1 fruit fly cellular context compared by ENCODE assay signal in the genomic region with DNA sequence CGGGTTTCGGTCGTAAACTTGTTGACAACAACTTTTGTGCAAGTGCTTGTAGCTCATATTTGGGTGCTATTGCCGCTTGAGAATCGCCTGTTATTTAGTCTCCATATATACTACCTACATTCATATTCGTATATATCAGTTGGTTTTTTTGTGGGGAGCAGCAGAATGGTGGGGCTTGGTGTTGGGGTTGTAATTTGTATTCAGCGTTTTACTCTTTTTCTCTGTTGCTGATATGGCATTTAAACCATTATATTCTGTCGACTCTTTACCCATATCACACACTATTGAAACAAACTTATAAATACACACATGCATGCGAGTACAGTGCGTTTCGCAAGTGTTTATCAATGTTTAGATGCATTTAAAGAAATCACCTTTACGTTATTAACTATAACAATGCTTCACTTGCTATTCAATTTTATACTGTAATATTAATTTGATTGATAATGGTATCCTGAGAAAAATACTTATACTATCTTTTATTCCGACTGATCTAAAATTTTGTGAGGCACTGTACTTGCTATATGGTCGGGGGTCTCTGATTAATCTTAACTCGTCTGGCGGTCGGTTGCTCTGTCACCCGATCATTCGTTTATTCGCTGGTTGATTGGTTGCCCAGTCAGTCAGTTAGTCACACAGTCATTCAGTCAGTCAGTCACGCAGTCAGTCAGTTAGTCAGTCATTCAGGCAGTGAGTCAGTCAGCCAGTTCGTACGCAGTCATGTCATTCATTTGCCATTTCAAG.
A peak's percentile ranks its signal among the peaks of the same experiment; 100 is the strongest.
TF ChIP-seq lines count a peak whose summit lies in the region.

No protein-coding gene starts in this region.

TF ChIP-seq in whole organism, embryonic, 481 proteins besides CTCF, POLR2A, EP300 and RAD21 (continued from another document and continues in another):
- TF ChIP-seq row (GFP tag; IDR thresholded peaks at IDR 0.05; lab: Robert Waterston, UW) (peak; percentile 95), Med (GFP tag; lab: Kevin White, UChicago) (peak; percentile 96), CG4404 (GFP tag; IDR thresholded peaks at IDR 0.05; lab: Robert Waterston, UW) (peak; percentile 61), Stat92E (GFP tag; optimal IDR thresholded peaks at IDR 0.05; lab: Kevin White, UChicago) (peak in 1 of 3 experiments; percentile 9), Ets65A (GFP tag; lab: Kevin White, UChicago) (peak; percentile 93), CG12104 (GFP tag; optimal IDR thresholded peaks at IDR 0.05; lab: Kevin White, UChicago) (peak; percentile 58), CG12942 (GFP tag; optimal IDR thresholded peaks at IDR 0.05; lab: Kevin White, UChicago) (peak; percentile 59), so (GFP tag; IDR thresholded peaks at IDR 0.05; lab: Robert Waterston, UW) (peak; percentile 85), ATbp (GFP tag; optimal IDR thresholded peaks at IDR 0.05; lab: Kevin White, UChicago) (peak; percentile 71), HLHmδ (GFP tag; optimal IDR thresholded peaks at IDR 0.05; lab: Kevin White, UChicago) (no peak), sob (GFP tag; IDR thresholded peaks at IDR 0.05; lab: Robert Waterston, UW) (peak; percentile 88), ash1 (GFP tag; optimal IDR thresholded peaks at IDR 0.05; lab: Kevin White, UChicago) (peak; percentile 53), CG9797 (GFP tag; optimal IDR thresholded peaks at IDR 0.05; lab: Kevin White, UChicago) (no peak), hbn (GFP tag; IDR thresholded peaks at IDR 0.05; lab: Robert Waterston, UW; ENCODE audit: partially characterized antibody) (no peak), sens-2 (GFP tag; IDR thresholded peaks at IDR 0.05; lab: Robert Waterston, UW) (peak; percentile 34; the same call in 1 of the 2 replicates), Bdp1 (GFP tag; optimal IDR thresholded peaks at IDR 0.05; lab: Kevin White, UChicago) (peak; percentile 45), tx (GFP tag; optimal IDR thresholded peaks at IDR 0.05; lab: Kevin White, UChicago) (peak; percentile 60), CG13894 (tag; optimal IDR thresholded peaks at IDR 0.05; lab: Kevin White, UChicago) (peak; percentile 87), CG31388 (GFP tag; optimal IDR thresholded peaks at IDR 0.05; lab: Kevin White, UChicago) (no peak), CG4424 (GFP tag; optimal IDR thresholded peaks at IDR 0.05; lab: Kevin White, UChicago) (peak; percentile 63), mirr (GFP tag; optimal IDR thresholded peaks at IDR 0.05; lab: Kevin White, UChicago) (peak; percentile 92), Drgx (GFP tag; IDR thresholded peaks at IDR 0.05; lab: Robert Waterston, UW) (peak; percentile 97), zfh2 (GFP tag; optimal IDR thresholded peaks at IDR 0.05; lab: Kevin White, UChicago) (peak; percentile 73), Eip74EF (GFP tag; optimal IDR thresholded peaks at IDR 0.05; lab: Kevin White, UChicago) (peak in 1 of 2 experiments; percentile 87), CG13424 (tag; optimal IDR thresholded peaks at IDR 0.05; lab: Kevin White, UChicago) (peak; percentile 89), CG9932 (GFP tag; IDR thresholded peaks at IDR 0.05; lab: Robert Waterston, UW) (peak; percentile 88), sqz (GFP tag; optimal IDR thresholded peaks at IDR 0.05; lab: Kevin White, UChicago) (peak; percentile 51), CG6175 (GFP tag; IDR thresholded peaks at IDR 0.05; lab: Robert Waterston, UW) (0 out of 3 replicates have a peak, but pooled peaks have one; percentile 35), CG6813 (GFP tag; optimal IDR thresholded peaks at IDR 0.05; lab: Kevin White, UChicago) (peak; percentile 87), prd (optimal IDR thresholded peaks at IDR 0.05; lab: Kevin White, UChicago) (no peak), prd (GFP tag; IDR thresholded peaks at IDR 0.05; lab: Robert Waterston, UW) (peak; percentile 86), lab (GFP tag; optimal IDR thresholded peaks at IDR 0.05; lab: Kevin White, UChicago) (peak; percentile 97), ken (GFP tag; IDR thresholded peaks at IDR 0.05; lab: Robert Waterston, UW) (peak; percentile 59; the same call in 1 of the 3 replicates), slbo (GFP tag; IDR thresholded peaks at IDR 0.05; lab: Robert Waterston, UW) (peak; percentile 90), stc (GFP tag; IDR thresholded peaks at IDR 0.05; lab: Robert Waterston, UW) (peak; percentile 78), CG32767 (GFP tag; IDR thresholded peaks at IDR 0.05; lab: Robert Waterston, UW) (peak; percentile 80; the same call in 1 of the 2 replicates), CG17612 (GFP tag; IDR thresholded peaks at IDR 0.05; lab: Robert Waterston, UW) (0 out of 2 replicates have a peak, but pooled peaks have one; percentile 42), wek (GFP tag; optimal IDR thresholded peaks at IDR 0.05; lab: Kevin White, UChicago) (peak; percentile 35), CG3838 (GFP tag; optimal IDR thresholded peaks at IDR 0.05; lab: Kevin White, UChicago) (peak; percentile 28), CG3281 (GFP tag; optimal IDR thresholded peaks at IDR 0.05; lab: Kevin White, UChicago) (peak; percentile 94), CG1832 (GFP tag; optimal IDR thresholded peaks at IDR 0.05; lab: Kevin White, UChicago) (no peak), repo (GFP tag; optimal IDR thresholded peaks at IDR 0.05; lab: Kevin White, UChicago) (no peak), ab (GFP tag; optimal IDR thresholded peaks at IDR 0.05; lab: Kevin White, UChicago) (no peak), CG9876 (GFP tag; optimal IDR thresholded peaks at IDR 0.05; lab: Kevin White, UChicago) (no peak), ac (GFP tag; optimal IDR thresholded peaks at IDR 0.05; lab: Kevin White, UChicago) (no peak), Lhr (GFP tag; optimal IDR thresholded peaks at IDR 0.05; lab: Kevin White, UChicago) (peak; percentile 2), CG6765 (GFP tag; optimal IDR thresholded peaks at IDR 0.05; lab: Kevin White, UChicago) (peak; percentile 84), zf30C (GFP tag; optimal IDR thresholded peaks at IDR 0.05; lab: Kevin White, UChicago) (no peak), CG11560 (tag; IDR thresholded peaks at IDR 0.05; lab: Robert Waterston, UW) (peak; percentile 61; the same call in 1 of the 3 replicates), CG18476 (GFP tag; optimal IDR thresholded peaks at IDR 0.05; lab: Kevin White, UChicago) (peak; percentile 78), CG9609 (GFP tag; optimal IDR thresholded peaks at IDR 0.05; lab: Kevin White, UChicago) (peak; percentile 60), gcm (GFP tag; optimal IDR thresholded peaks at IDR 0.05; lab: Kevin White, UChicago) (peak; percentile 82), bigmax (GFP tag; optimal IDR thresholded peaks at IDR 0.05; lab: Kevin White, UChicago) (no peak), Dbx (GFP tag; IDR thresholded peaks at IDR 0.05; lab: Robert Waterston, UW) (peak; percentile 92), Bteb2 (GFP tag; optimal IDR thresholded peaks at IDR 0.05; lab: Kevin White, UChicago) (peak; percentile 74), grau (tag; optimal IDR thresholded peaks at IDR 0.05; lab: Kevin White, UChicago) (peak; percentile 92), D19B (GFP tag; optimal IDR thresholded peaks at IDR 0.05; lab: Kevin White, UChicago) (peak; percentile 79), aop (GFP tag; IDR thresholded peaks at IDR 0.05; lab: Robert Waterston, UW) (no peak), h (optimal IDR thresholded peaks at IDR 0.05; lab: Kevin White, UChicago) (no peak), CG16863 (GFP tag; optimal IDR thresholded peaks at IDR 0.05; lab: Kevin White, UChicago) (peak; percentile 54), mld (GFP tag; IDR thresholded peaks at IDR 0.05; lab: Robert Waterston, UW; ENCODE audit: partially characterized antibody) (no peak), chm (GFP tag; IDR thresholded peaks at IDR 0.05; lab: Robert Waterston, UW) (no peak; the same call in 1 of the 2 replicates), Jarid2 (GFP tag; optimal IDR thresholded peaks at IDR 0.05; lab: Kevin White, UChicago) (peak; percentile 54), oc (tag; optimal IDR thresholded peaks at IDR 0.05; lab: Kevin White, UChicago) (peak; percentile 62), sisA (GFP tag; IDR thresholded peaks at IDR 0.05; lab: Robert Waterston, UW) (peak; percentile 80), zen (tag; optimal IDR thresholded peaks at IDR 0.05; lab: Kevin White, UChicago) (peak; percentile 56), CHES-1-like (GFP tag; optimal IDR thresholded peaks at IDR 0.05; lab: Kevin White, UChicago) (peak; percentile 75), CG12659 (GFP tag; optimal IDR thresholded peaks at IDR 0.05; lab: Kevin White, UChicago) (peak; percentile 89), Dref (GFP tag; IDR thresholded peaks at IDR 0.05; lab: Robert Waterston, UW) (no peak), cg (GFP tag; optimal IDR thresholded peaks at IDR 0.05; lab: Kevin White, UChicago) (peak; percentile 57), CG11456 (GFP tag; IDR thresholded peaks at IDR 0.05; lab: Robert Waterston, UW) (peak; percentile 82), CG2889 (GFP tag; IDR thresholded peaks at IDR 0.05; lab: Robert Waterston, UW) (peak; percentile 74; the same call in 1 of the 3 replicates), D (optimal IDR thresholded peaks at IDR 0.05; lab: Kevin White, UChicago) (no peak), D (GFP tag; optimal IDR thresholded peaks at IDR 0.05; lab: Kevin White, UChicago) (peak; percentile 63), grn (GFP tag; optimal IDR thresholded peaks at IDR 0.05; lab: Kevin White, UChicago) (peak; percentile 60), exex (tag; optimal IDR thresholded peaks at IDR 0.05; lab: Kevin White, UChicago) (peak; percentile 83), MTF-1 (GFP tag; optimal IDR thresholded peaks at IDR 0.05; lab: Kevin White, UChicago; ENCODE audit: borderline replicate concordance) (no peak), yki (optimal IDR thresholded peaks at IDR 0.05; lab: Kevin White, UChicago) (no peak), Elba2 (GFP tag; optimal IDR thresholded peaks at IDR 0.05; lab: Kevin White, UChicago) (no peak), nau (GFP tag; optimal IDR thresholded peaks at IDR 0.05; lab: Kevin White, UChicago) (peak; percentile 78), knrl (GFP tag; IDR thresholded peaks at IDR 0.05; lab: Robert Waterston, UW; ENCODE audit: partially characterized antibody) (no peak), CG3163 (GFP tag; optimal IDR thresholded peaks at IDR 0.05; lab: Kevin White, UChicago) (peak; percentile 25), odd (GFP tag; optimal IDR thresholded peaks at IDR 0.05; lab: Kevin White, UChicago) (peak; percentile 57), cas (GFP tag; IDR thresholded peaks at IDR 0.05; lab: Robert Waterston, UW) (peak; percentile 30; the same call in 1 of the 2 replicates), CG34422 (GFP tag; IDR thresholded peaks at IDR 0.05; lab: Robert Waterston, UW) (peak; percentile 82), lola (GFP tag; optimal IDR thresholded peaks at IDR 0.05; lab: Kevin White, UChicago) (peak in 1 of 3 experiments; percentile 62), CG3726 (GFP tag; IDR thresholded peaks at IDR 0.05; lab: Robert Waterston, UW) (no peak; the same call in 2 of the 3 replicates), Rx (GFP tag; IDR thresholded peaks at IDR 0.05; lab: Robert Waterston, UW) (no peak; the same call in 1 of the 2 replicates), dysf (GFP tag; IDR thresholded peaks at IDR 0.05; lab: Robert Waterston, UW) (peak; percentile 92), CG10565 (GFP tag; optimal IDR thresholded peaks at IDR 0.05; lab: Kevin White, UChicago) (no peak), CG10462 (GFP tag; optimal IDR thresholded peaks at IDR 0.05; lab: Kevin White, UChicago) (peak; percentile 5), CG15269 (tag; optimal IDR thresholded peaks at IDR 0.05; lab: Kevin White, UChicago) (peak; percentile 94), Chrac-16 (GFP tag; optimal IDR thresholded peaks at IDR 0.05; lab: Kevin White, UChicago) (peak; percentile 76), Max (GFP tag; optimal IDR thresholded peaks at IDR 0.05; lab: Kevin White, UChicago) (peak; percentile 48), Hand (GFP tag; optimal IDR thresholded peaks at IDR 0.05; lab: Kevin White, UChicago) (peak; percentile 83), CG17361 (GFP tag; IDR thresholded peaks at IDR 0.05; lab: Robert Waterston, UW) (peak; percentile 79), Sry-β (GFP tag; optimal IDR thresholded peaks at IDR 0.05; lab: Kevin White, UChicago) (no peak), Fer2 (tag; optimal IDR thresholded peaks at IDR 0.05; lab: Kevin White, UChicago) (peak; percentile 84), CG10959 (GFP tag; IDR thresholded peaks at IDR 0.05; lab: Robert Waterston, UW) (no peak), chinmo (GFP tag; IDR thresholded peaks at IDR 0.05; lab: Robert Waterston, UW; ENCODE audit: partially characterized antibody) (peak; percentile 88), zfh1 (GFP tag; IDR thresholded peaks at IDR 0.05; lab: Robert Waterston, UW) (peak; percentile 76), Lpt (GFP tag; optimal IDR thresholded peaks at IDR 0.05; lab: Kevin White, UChicago) (no peak), Ravus (GFP tag; IDR thresholded peaks at IDR 0.05; lab: Robert Waterston, UW) (peak; percentile 47; the same call in 1 of the 2 replicates), bbx (GFP tag; IDR thresholded peaks at IDR 0.05; lab: Robert Waterston, UW; ENCODE audit: partially characterized antibody) (no peak), CG4360 (GFP tag; IDR thresholded peaks at IDR 0.05; lab: Robert Waterston, UW) (no peak), Doc2 (GFP tag; IDR thresholded peaks at IDR 0.05; lab: Robert Waterston, UW) (peak; percentile 49; the same call in 1 of the 2 replicates), CG3847 (GFP tag; IDR thresholded peaks at IDR 0.05; lab: Robert Waterston, UW) (peak; percentile 72), Dip3 (GFP tag; optimal IDR thresholded peaks at IDR 0.05; lab: Kevin White, UChicago) (peak; percentile 89), Usf (GFP tag; optimal IDR thresholded peaks at IDR 0.05; lab: Kevin White, UChicago) (peak; percentile 63), CG1792 (GFP tag; optimal IDR thresholded peaks at IDR 0.05; lab: Kevin White, UChicago) (peak; percentile 58), psq (GFP tag; optimal IDR thresholded peaks at IDR 0.05; lab: Kevin White, UChicago) (peak; percentile 12), Fer1 (GFP tag; optimal IDR thresholded peaks at IDR 0.05; lab: Kevin White, UChicago) (peak; percentile 93), Antp (GFP tag; optimal IDR thresholded peaks at IDR 0.05; lab: Kevin White, UChicago) (peak; percentile 49), hb (GFP tag; IDR thresholded peaks at IDR 0.05; lab: Robert Waterston, UW; ENCODE audit: partially characterized antibody) (no peak), MESR4 (GFP tag; optimal IDR thresholded peaks at IDR 0.05; lab: Kevin White, UChicago) (peak; percentile 32), hth (optimal IDR thresholded peaks at IDR 0.05; lab: Kevin White, UChicago) (no peak), fru (optimal IDR thresholded peaks at IDR 0.05; lab: Kevin White, UChicago) (no peak), CG10654 (GFP tag; optimal IDR thresholded peaks at IDR 0.05; lab: Kevin White, UChicago) (peak; percentile 67), CG14860 (GFP tag; IDR thresholded peaks at IDR 0.05; lab: Robert Waterston, UW; ENCODE audit: partially characterized antibody) (no peak), CG13624 (GFP tag; optimal IDR thresholded peaks at IDR 0.05; lab: Kevin White, UChicago) (peak; percentile 74), Xrp1 (GFP tag; IDR thresholded peaks at IDR 0.05; lab: Robert Waterston, UW) (peak; percentile 83)
